Worm (Caenorhabditis elegans): ENCODE data around the gene F28H7.2.

- TF ChIP-seq ama-1 (optimal IDR thresholded peaks at IDR 0.05): no peak
- no peak for TF ChIP-seq scrt-1 (GFP tag; IDR thresholded peaks at IDR 0.05)
- TF ChIP-seq tra-4 (tag; optimal IDR thresholded peaks at IDR 0.05): no peak
- TF ChIP-seq aly-1 (tag; optimal IDR thresholded peaks at IDR 0.05): no peak
- TF ChIP-seq hnd-1 (tag; optimal IDR thresholded peaks at IDR 0.05): no peak
- TF ChIP-seq hmg-4 (GFP tag; optimal IDR thresholded peaks at IDR 0.05): no peak
- no peak for TF ChIP-seq hmbx-1 (tag; optimal IDR thresholded peaks at IDR 0.05)
- TF ChIP-seq ceh-13 (GFP tag; optimal IDR thresholded peaks at IDR 0.05): no peak
- no peak for TF ChIP-seq F13C5.2 (tag; optimal IDR thresholded peaks at IDR 0.05)
- no peak for TF ChIP-seq pes-1 (GFP tag; IDR thresholded peaks at IDR 0.05)
- TF ChIP-seq ets-7 (tag; optimal IDR thresholded peaks at IDR 0.05): no peak
- no peak for TF ChIP-seq B0310.2 (tag; optimal IDR thresholded peaks at IDR 0.05)
Observed at ce11 chrV:10770026-10770425, 22.3 kb downstream of the F28H7.2 start, which contains the start of the genes D1054.1 and pas-2.
